Worm (Caenorhabditis elegans): Measurements from ENCODE around the gene W08G11.1.

DNA sequence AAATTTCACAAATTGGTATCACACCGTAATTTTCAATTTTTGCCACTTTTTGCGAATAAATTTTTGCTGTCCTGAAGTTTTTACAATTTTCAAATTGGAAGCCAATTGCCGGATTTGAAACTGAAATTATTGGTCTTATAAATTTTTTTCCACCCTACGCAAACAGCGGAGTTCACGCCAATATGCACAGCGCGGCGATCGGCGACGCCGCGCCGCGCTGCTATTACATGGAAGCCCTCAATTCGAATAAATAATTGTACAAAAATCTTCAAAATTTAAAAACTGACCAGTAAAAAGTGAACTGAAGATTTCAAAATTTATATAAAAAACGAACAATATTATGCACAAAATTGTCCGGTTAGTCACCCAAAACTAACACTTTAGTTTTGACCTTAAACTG lies 47.0 kb upstream of the W08G11.1 start:
- no peak for TF ChIP-seq ama-1 (optimal IDR thresholded peaks at IDR 0.05)
- no peak for TF ChIP-seq hmg-4 (GFP tag; optimal IDR thresholded peaks at IDR 0.05)
- TF ChIP-seq tbx-37 (GFP tag; conservative IDR thresholded peaks at IDR 0.05): no peak
- no peak for TF ChIP-seq scrt-1 (GFP tag; IDR thresholded peaks at IDR 0.05)
- no peak for TF ChIP-seq hmbx-1 (tag; optimal IDR thresholded peaks at IDR 0.05)
- no peak for TF ChIP-seq ets-7 (tag; optimal IDR thresholded peaks at IDR 0.05)
- no peak for TF ChIP-seq aly-1 (tag; optimal IDR thresholded peaks at IDR 0.05)
- no peak for TF ChIP-seq hnd-1 (tag; optimal IDR thresholded peaks at IDR 0.05)

All from whole organism, early embryonic.